Worm (Caenorhabditis elegans): ENCODE results near the gene daf-37.
A peak's percentile ranks its signal among the peaks of the same experiment; 100 is the strongest.

Gene daf-37

ce11 chrII:6176154-6176897 lies 31.7 kb downstream of the daf-37 start:
- TF ChIP-seq ctbp-1 (GFP tag; IDR thresholded peaks at IDR 0.05) (no peak), nhr-48 (tag; optimal IDR thresholded peaks at IDR 0.05) (peak; percentile 86), tra-1 (GFP tag; IDR thresholded peaks at IDR 0.05) (0 out of 2 replicates have a peak, but pooled peaks have one; percentile 52), hmg-1.1 (GFP tag; IDR thresholded peaks at IDR 0.05) (no peak), mxl-3 (GFP tag; optimal IDR thresholded peaks at IDR 0.05) (peak; percentile 26), hlh-30 (tag; optimal IDR thresholded peaks at IDR 0.05; ENCODE audit: insufficient read depth) (peak; percentile 74), dmd-6 (GFP tag; IDR thresholded peaks at IDR 0.05) (0 out of 2 replicates have a peak, but pooled peaks have one; percentile 47), ceh-20 (GFP tag; IDR thresholded peaks at IDR 0.05) (0 out of 2 replicates have a peak, but pooled peaks have one; percentile 31), nhr-28 (tag; optimal IDR thresholded peaks at IDR 0.05) (peak; percentile 29), mxl-2 (GFP tag; conservative IDR thresholded peaks at IDR 0.05) (0 out of 2 replicates have a peak, but pooled peaks have one; percentile 45), hlh-11 (tag; optimal IDR thresholded peaks at IDR 0.05) (peak; percentile 34), nhr-25 (tag; optimal IDR thresholded peaks at IDR 0.05; ENCODE audit: borderline replicate concordance, insufficient read depth) (peak; percentile 25), unc-62 (GFP tag; optimal IDR thresholded peaks at IDR 0.05 in 1 of 2) (peak in 1 of 2 experiments; percentile 68), unc-62 (tag; optimal IDR thresholded peaks at IDR 0.05) (no peak), tag-97 (GFP tag; IDR thresholded peaks at IDR 0.05) (no peak), zfp-3 (GFP tag; conservative IDR thresholded peaks at IDR 0.05) (no peak), nhr-76 (tag; optimal IDR thresholded peaks at IDR 0.05) (no peak), daf-16 (GFP tag; optimal IDR thresholded peaks at IDR 0.05) (peak in 1 of 2 experiments; percentile 56), daf-16 (tag; optimal IDR thresholded peaks at IDR 0.05) (no peak), nhr-11 (tag; optimal IDR thresholded peaks at IDR 0.05) (peak; percentile 27), aha-1 (tag) (peak; percentile 23), nhr-111 (GFP tag; optimal IDR thresholded peaks at IDR 0.05) (no peak)

DNA sequence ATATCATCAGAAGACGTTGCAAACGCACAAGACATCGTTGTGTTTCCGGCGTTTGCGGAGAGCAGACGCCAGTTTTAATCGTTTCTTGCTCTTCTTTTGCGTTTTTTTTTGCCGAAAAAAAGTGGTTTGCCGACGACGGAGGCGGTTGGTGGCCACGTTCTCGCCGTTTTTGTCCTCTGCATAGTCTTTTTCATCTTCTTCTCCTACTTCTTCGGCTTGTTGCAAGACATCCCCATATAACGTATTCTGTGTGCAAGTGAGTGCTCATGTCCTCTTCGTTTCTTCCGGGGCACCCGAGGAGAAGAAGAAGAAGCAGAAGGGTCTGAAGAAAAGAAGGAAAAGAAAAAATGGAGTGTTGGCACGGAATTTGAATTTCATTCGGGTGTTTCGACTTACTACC lies 33.0 kb downstream of the daf-37 start:
- TF ChIP-seq attf-4 (tag; optimal IDR thresholded peaks at IDR 0.05) (no peak), nhr-42 (GFP tag; IDR thresholded peaks at IDR 0.05) (no peak), D1046.2 (GFP tag; IDR thresholded peaks at IDR 0.05) (no peak), hif-1 (tag; optimal IDR thresholded peaks at IDR 0.05) (no peak), snpc-4 (tag; optimal IDR thresholded peaks at IDR 0.05) (no peak), pqm-1 (tag; optimal IDR thresholded peaks at IDR 0.05) (no peak), mdl-1 (tag; optimal IDR thresholded peaks at IDR 0.05) (peak in 1 of 2 experiments; percentile 18), nhr-11 (tag; optimal IDR thresholded peaks at IDR 0.05) (no peak), lim-7 (GFP tag; IDR thresholded peaks at IDR 0.05) (no peak), hmg-1.1 (GFP tag; IDR thresholded peaks at IDR 0.05) (0 out of 2 replicates have a peak, but pooled peaks have one; percentile 59), nhr-111 (GFP tag; optimal IDR thresholded peaks at IDR 0.05) (no peak), F49E8.2 (tag; optimal IDR thresholded peaks at IDR 0.05; ENCODE audit: borderline replicate concordance) (no peak), ceh-20 (GFP tag; IDR thresholded peaks at IDR 0.05) (peak; percentile 18; the same call in 1 of the 2 replicates), aha-1 (tag) (peak; percentile 77), ztf-7 (tag; optimal IDR thresholded peaks at IDR 0.05) (no peak), mxl-3 (GFP tag; optimal IDR thresholded peaks at IDR 0.05) (no peak), set-16 (GFP tag; IDR thresholded peaks at IDR 0.05) (no peak)

ce11 chrII:6173400-6173799 lies 34.6 kb downstream of the daf-37 start, which contains the start of gene F40H3.2:
F40H3.2 (plus strand) TSS chrII:6173649.
- TF ChIP-seq php-3 (GFP tag; IDR thresholded peaks at IDR 0.05): no peak
- no peak for TF ChIP-seq zip-2 (tag; optimal IDR thresholded peaks at IDR 0.05)
- TF ChIP-seq egl-43 (GFP tag; IDR thresholded peaks at IDR 0.05): no peak
- no peak for TF ChIP-seq F10B5.3 (tag; optimal IDR thresholded peaks at IDR 0.05)
- TF ChIP-seq lin-15B (tag; optimal IDR thresholded peaks at IDR 0.05): no peak
- no peak for TF ChIP-seq F44E2.7 (GFP tag; IDR thresholded peaks at IDR 0.05)
- TF ChIP-seq mdt-29 (GFP tag; IDR thresholded peaks at IDR 0.05): no peak
- TF ChIP-seq ztf-11 (tag; optimal IDR thresholded peaks at IDR 0.05): no peak
- no peak for TF ChIP-seq skn-1 (tag; optimal IDR thresholded peaks at IDR 0.05)
- TF ChIP-seq pha-4 (GFP tag; IDR thresholded peaks at IDR 0.05): no peak
- no peak for TF ChIP-seq pha-4 (tag; optimal IDR thresholded peaks at IDR 0.05)
- TF ChIP-seq unc-62 (GFP tag; optimal IDR thresholded peaks at IDR 0.05 in 1 of 2): no peak
- no peak for TF ChIP-seq unc-62 (tag; optimal IDR thresholded peaks at IDR 0.05)
- no peak for TF ChIP-seq ZK337.2 (GFP tag; IDR thresholded peaks at IDR 0.05)
- no peak for TF ChIP-seq mdl-1 (tag; optimal IDR thresholded peaks at IDR 0.05)
- no peak for TF ChIP-seq hif-1 (tag; optimal IDR thresholded peaks at IDR 0.05)
- no peak for TF ChIP-seq dmd-6 (GFP tag; IDR thresholded peaks at IDR 0.05)
